Fruit fly (Drosophila melanogaster) whole organism, embryonic: Measurements from ENCODE around the gene CG15209.

Experiments used
- Bgb ChIP-seq: fragments of 200-800 bp; sonication (Bioruptor generic); IDR thresholded peaks from 2 replicates; pipeline ENCODE4 v1.3.6; 2022; ENCODE audit warnings: missing biosample characterization, missing genetic modification characterization; ENCODE audit not compliant: partially characterized antibody
- Blimp-1 ChIP-seq: fragments of 200-800 bp; sonication (Bioruptor generic); optimal IDR thresholded peaks from 3 replicates; lab custom pipeline; 2018; ENCODE audit warnings: missing biosample characterization, missing genetic modification characterization, mild to moderate bottlenecking, moderate library complexity, missing genetic modification reagents
- BtbVII ChIP-seq: fragments of 200-800 bp; sonication (Bioruptor generic); optimal IDR thresholded peaks from 3 replicates; lab custom pipeline; 2017; ENCODE audit warnings: missing biosample characterization, mild to moderate bottlenecking, missing genetic modification characterization
- CG10209 ChIP-seq: fragments of 200-800 bp; sonication (Bioruptor generic); optimal IDR thresholded peaks from 3 replicates; lab custom pipeline; 2017; ENCODE audit warnings: missing biosample characterization, mild to moderate bottlenecking, missing genetic modification characterization, missing genetic modification reagents
- CG1024 ChIP-seq: fragments of 200-800 bp; sonication (Bioruptor generic); IDR thresholded peaks from 2 replicates; pipeline ENCODE4 v1.3.6; 2022; ENCODE audit warnings: missing biosample characterization, missing genetic modification characterization
- CG1233 ChIP-seq: fragments of 200-800 bp; sonication (Bioruptor generic); optimal IDR thresholded peaks from 4 replicates; lab custom pipeline; 2018; ENCODE audit warnings: missing biosample characterization, mild to moderate bottlenecking, missing genetic modification characterization
- CG13296 ChIP-seq: fragments of 200-800 bp; sonication (Bioruptor generic); optimal IDR thresholded peaks from 3 replicates; lab custom pipeline; 2018; ENCODE audit warnings: missing biosample characterization, mild to moderate bottlenecking, missing genetic modification characterization
- CG1647 ChIP-seq: fragments of 200-800 bp; sonication (Bioruptor generic); optimal IDR thresholded peaks from 3 replicates; lab custom pipeline; 2016; ENCODE audit warnings: missing biosample characterization, missing genetic modification characterization
- CG16863 ChIP-seq: fragments of 200-800 bp; sonication (Bioruptor generic); optimal IDR thresholded peaks from 3 replicates; lab custom pipeline; 2016; ENCODE audit warnings: missing biosample characterization, missing genetic modification characterization
- CG17802 ChIP-seq: fragments of 200-800 bp; sonication (Bioruptor generic); optimal IDR thresholded peaks from 2 replicates; lab custom pipeline; 2018; ENCODE audit warnings: missing biosample characterization, mild to moderate bottlenecking, missing genetic modification characterization, moderate library complexity
- CG3847 ChIP-seq: fragments of 200-800 bp; sonication (Bioruptor generic); IDR thresholded peaks from 2 replicates; pipeline ENCODE4 v1.3.6; 2022; ENCODE audit warnings: missing biosample characterization, missing genetic modification characterization
- CG4282 ChIP-seq: fragments of 200-800 bp; sonication (Bioruptor generic); optimal IDR thresholded peaks from 2 replicates; lab custom pipeline; 2016; ENCODE audit warnings: missing biosample characterization, missing genetic modification characterization
- CG4424 ChIP-seq: fragments of 200-800 bp; sonication (Bioruptor generic); optimal IDR thresholded peaks from 3 replicates; lab custom pipeline; 2016; ENCODE audit warnings: missing biosample characterization, missing genetic modification characterization
- CG6175 ChIP-seq: fragments of 200-800 bp; sonication (Bioruptor generic); IDR thresholded peaks from 3 replicates; pipeline ENCODE4 v1.3.6; 2022; ENCODE audit warnings: missing biosample characterization, missing genetic modification characterization
- CG7928 ChIP-seq: fragments of 200-800 bp; sonication (Bioruptor generic); optimal IDR thresholded peaks from 2 replicates; lab custom pipeline; 2017; ENCODE audit warnings: missing biosample characterization, mild to moderate bottlenecking, missing genetic modification characterization
- CG8290 ChIP-seq, 3 experiments: fragments of 200-800 bp; sonication (Bioruptor generic); optimal IDR thresholded peaks; 2 replicates each; lab custom pipeline; 2016 to 2019; ENCODE audit warnings: missing biosample characterization in 3 of 3, missing genetic modification characterization in 3 of 3, mild to moderate bottlenecking in 2 of 3, moderate library complexity in 1 of 3
- CG9437 ChIP-seq: fragments of 200-800 bp; sonication (Bioruptor generic); optimal IDR thresholded peaks from 2 replicates; lab custom pipeline; 2018; ENCODE audit warnings: missing biosample characterization, mild to moderate bottlenecking, missing genetic modification characterization
- CG9817 ChIP-seq: fragments of 200-800 bp; sonication (Bioruptor generic); optimal IDR thresholded peaks from 2 replicates; lab custom pipeline; 2018; ENCODE audit warnings: missing biosample characterization, mild to moderate bottlenecking, missing genetic modification characterization, moderate library complexity
- CG9876 ChIP-seq: fragments of 200-800 bp; sonication (Bioruptor generic); optimal IDR thresholded peaks from 2 replicates; lab custom pipeline; 2016; ENCODE audit warnings: missing biosample characterization, missing genetic modification characterization
- Dfd ChIP-seq, 2 experiments: fragments of >200 bp; optimal IDR thresholded peaks; 2 replicates each; lab custom pipeline; 2017; ENCODE audit warnings: missing biosample characterization in 2 of 2, missing genetic modification characterization in 2 of 2
- Fer1 ChIP-seq: fragments of 200-800 bp; sonication (Bioruptor generic); optimal IDR thresholded peaks from 2 replicates; lab custom pipeline; 2017; ENCODE audit warnings: missing biosample characterization, mild to moderate bottlenecking, missing genetic modification characterization
- H2.0 ChIP-seq: fragments of 200-800 bp; sonication (Bioruptor generic); IDR thresholded peaks from 2 replicates; pipeline ENCODE4 v1.3.6; 2022; ENCODE audit warnings: missing biosample characterization, missing genetic modification characterization
- HLHmδ ChIP-seq: fragments of 200-800 bp; sonication (Bioruptor generic); optimal IDR thresholded peaks from 2 replicates; lab custom pipeline; 2018; ENCODE audit warnings: missing biosample characterization, mild to moderate bottlenecking, missing genetic modification characterization, moderate library complexity
- Hr3 ChIP-seq: fragments of 200-800 bp; sonication (Bioruptor generic); optimal IDR thresholded peaks from 3 replicates; lab custom pipeline; 2016; ENCODE audit warnings: missing biosample characterization, missing genetic modification characterization
- Jarid2 ChIP-seq: fragments of 200-800 bp; sonication (Bioruptor generic); optimal IDR thresholded peaks from 3 replicates; lab custom pipeline; 2017; ENCODE audit warnings: mild to moderate bottlenecking, missing biosample characterization, missing genetic modification reagents, missing genetic modification characterization
- MBD-R2 ChIP-seq: fragments of 200-800 bp; sonication (Bioruptor generic); IDR thresholded peaks from 2 replicates; pipeline ENCODE4 v1.3.6; 2022; ENCODE audit warnings: missing biosample characterization, missing genetic modification characterization
- Ravus ChIP-seq: fragments of 200-800 bp; sonication (Bioruptor generic); IDR thresholded peaks from 2 replicates; pipeline ENCODE4 v1.3.6; 2022; ENCODE audit warnings: missing biosample characterization, missing genetic modification characterization
- Sox100B ChIP-seq: fragments of 200-800 bp; sonication (Bioruptor generic); optimal IDR thresholded peaks from 3 replicates; lab custom pipeline; 2018; ENCODE audit warnings: missing biosample characterization, mild to moderate bottlenecking, missing genetic modification characterization
- Spps ChIP-seq: fragments of 200-800 bp; sonication (Bioruptor generic); optimal IDR thresholded peaks from 2 replicates; lab custom pipeline; 2018; ENCODE audit warnings: missing biosample characterization, mild to moderate bottlenecking, missing genetic modification characterization
- Sry-δ ChIP-seq: fragments of 200-800 bp; sonication (Bioruptor generic); optimal IDR thresholded peaks from 2 replicates; lab custom pipeline; 2016; ENCODE audit warnings: missing biosample characterization, missing genetic modification characterization
- aop ChIP-seq: fragments of 200-800 bp; sonication (Bioruptor generic); IDR thresholded peaks from 2 replicates; pipeline ENCODE4 v1.3.6; 2022; ENCODE audit warnings: missing biosample characterization, missing genetic modification characterization
- bcd ChIP-seq: fragments of 200-800 bp; sonication (Bioruptor generic); optimal IDR thresholded peaks from 2 replicates; lab custom pipeline; 2017; ENCODE audit warnings: missing biosample characterization, mild to moderate bottlenecking, missing genetic modification characterization
- bigmax ChIP-seq: fragments of 200-800 bp; sonication (Bioruptor generic); optimal IDR thresholded peaks from 2 replicates; lab custom pipeline; 2018; ENCODE audit warnings: missing biosample characterization, mild to moderate bottlenecking, missing genetic modification characterization
- dmrt11E ChIP-seq: fragments of 200-800 bp; sonication (Bioruptor generic); optimal IDR thresholded peaks from 3 replicates; lab custom pipeline; 2018; ENCODE audit warnings: missing biosample characterization, mild to moderate bottlenecking, missing genetic modification characterization, moderate library complexity
- dmrt99B ChIP-seq: fragments of 200-800 bp; sonication (Bioruptor generic); optimal IDR thresholded peaks from 2 replicates; lab custom pipeline; 2018; ENCODE audit warnings: missing biosample characterization, mild to moderate bottlenecking, missing genetic modification characterization, moderate library complexity
- ems ChIP-seq: fragments of 200-800 bp; sonication (Bioruptor generic); optimal IDR thresholded peaks from 3 replicates; lab custom pipeline; 2016; ENCODE audit warnings: missing biosample characterization, missing genetic modification characterization
- eve ChIP-seq, 2 experiments: fragments of >200 bp; optimal IDR thresholded peaks; 2 replicates each; lab custom pipeline; 2017; ENCODE audit warnings: missing biosample characterization in 2 of 2, missing genetic modification characterization in 2 of 2
- fd3F ChIP-seq: fragments of 200-800 bp; sonication (Bioruptor generic); optimal IDR thresholded peaks from 2 replicates; lab custom pipeline; 2018; ENCODE audit warnings: missing biosample characterization, mild to moderate bottlenecking, missing genetic modification characterization, moderate library complexity
- fd96Cb ChIP-seq: fragments of 200-800 bp; sonication (Bioruptor generic); optimal IDR thresholded peaks from 2 replicates; lab custom pipeline; 2018; ENCODE audit warnings: missing biosample characterization, mild to moderate bottlenecking, missing genetic modification characterization, moderate library complexity
- hb ChIP-seq: fragments of 200-800 bp; sonication (Bioruptor generic); IDR thresholded peaks from 3 replicates; pipeline ENCODE4 v1.3.6; 2022; ENCODE audit warnings: missing biosample characterization, missing genetic modification characterization; ENCODE audit not compliant: partially characterized antibody
- ind ChIP-seq: fragments of 200-800 bp; sonication (Bioruptor generic); optimal IDR thresholded peaks from 3 replicates; lab custom pipeline; 2016; ENCODE audit warnings: missing biosample characterization, missing genetic modification characterization
- lbe ChIP-seq: fragments of 200-800 bp; sonication (Bioruptor generic); optimal IDR thresholded peaks from 2 replicates; lab custom pipeline; 2016; ENCODE audit warnings: missing biosample characterization, mild to moderate bottlenecking, missing genetic modification characterization
- lov ChIP-seq, 2 experiments: fragments of 200-800 bp in 1 of 2; fragments of >200 bp in 1 of 2; sonication (Bioruptor generic) in 1 of 2; IDR thresholded peaks in 1 of 2; optimal IDR thresholded peaks in 1 of 2; 2 replicates in 1 of 2; 3 replicates in 1 of 2; pipeline versions ENCODE4 v1.3.6 to Lab custom; 2017 to 2022; ENCODE audit warnings: missing biosample characterization in 1 of 2, missing genetic modification characterization in 1 of 2
- nerfin-1 ChIP-seq: fragments of 200-800 bp; sonication (Bioruptor generic); optimal IDR thresholded peaks from 3 replicates; lab custom pipeline; 2019; ENCODE audit warnings: missing biosample characterization, mild to moderate bottlenecking, missing genetic modification characterization, moderate library complexity
- oc ChIP-seq: fragments of 200-800 bp; sonication (Bioruptor generic); optimal IDR thresholded peaks from 2 replicates; lab custom pipeline; 2018; ENCODE audit warnings: missing biosample characterization, mild to moderate bottlenecking, missing genetic modification characterization, moderate library complexity
- rib ChIP-seq: fragments of 200-800 bp; sonication (Bioruptor generic); IDR thresholded peaks from 2 replicates; pipeline ENCODE4 v1.3.6; 2022; ENCODE audit warnings: missing biosample characterization, missing genetic modification characterization
- sd ChIP-seq: fragments of 200-800 bp; sonication (Bioruptor generic); optimal IDR thresholded peaks from 3 replicates; lab custom pipeline; 2018; ENCODE audit warnings: missing biosample characterization, mild to moderate bottlenecking, missing genetic modification characterization, moderate library complexity
- seq ChIP-seq: fragments of 200-800 bp; sonication (Bioruptor generic); IDR thresholded peaks from 2 replicates; pipeline ENCODE4 v1.3.6; 2022; ENCODE audit warnings: missing biosample characterization, missing genetic modification characterization
- sim ChIP-seq: fragments of 200-800 bp; sonication (Bioruptor generic); IDR thresholded peaks from 2 replicates; pipeline ENCODE4 v1.3.6; 2022; ENCODE audit warnings: missing biosample characterization, missing genetic modification characterization
- tna ChIP-seq: fragments of 200-800 bp; sonication (Bioruptor generic); IDR thresholded peaks from 2 replicates; pipeline ENCODE4 v1.3.6; 2022; ENCODE audit warnings: missing biosample characterization, missing genetic modification characterization; ENCODE audit not compliant: partially characterized antibody
- trem ChIP-seq: fragments of 200-800 bp; optimal IDR thresholded peaks from 3 replicates; lab custom pipeline; 2019; ENCODE audit warnings: missing biosample characterization, mild to moderate bottlenecking, missing genetic modification characterization, moderate library complexity

Gene CG15209

dm6 chrX:10882786-10883185 is 40.8 kb downstream of the CG15209 start (continued):
- peak; percentile 2 for TF ChIP-seq CG10209 (GFP tag; lab: Kevin White, UChicago)
- no peak for TF ChIP-seq CG9437
- no peak for TF ChIP-seq lbe
- TF ChIP-seq CG16863 = no peak
- TF ChIP-seq CG4282 (GFP tag; lab: Kevin White, UChicago) = no peak
- TF ChIP-seq rib = no peak
- no peak for TF ChIP-seq MBD-R2 (GFP tag; lab: Robert Waterston, UW)
- TF ChIP-seq dmrt11E = peak; percentile 16
- no peak for TF ChIP-seq CG17802 (tag; lab: Kevin White, UChicago)
- TF ChIP-seq Spps (tag; lab: Kevin White, UChicago) = no peak
- TF ChIP-seq CG6175 (GFP tag; lab: Robert Waterston, UW) = no peak
- TF ChIP-seq CG8290 (GFP tag; optimal IDR thresholded peaks at IDR 0.05; lab: Kevin White, UChicago) = no peak
- TF ChIP-seq CG8290 (tag; optimal IDR thresholded peaks at IDR 0.05; lab: Kevin White, UChicago) = no peak
- TF ChIP-seq ind (GFP tag; lab: Kevin White, UChicago) = peak; percentile 5
- TF ChIP-seq dmrt99B = peak; percentile 6
- no peak for TF ChIP-seq CG1647 (GFP tag; lab: Kevin White, UChicago)
- TF ChIP-seq Hr3 (GFP tag; lab: Kevin White, UChicago) = no peak
- TF ChIP-seq fd96Cb (tag; lab: Kevin White, UChicago) = peak; percentile 8
- TF ChIP-seq ems (GFP tag; lab: Kevin White, UChicago) = no peak
- peak; percentile 25 for TF ChIP-seq Blimp-1 (GFP tag; lab: Kevin White, UChicago)
- no peak for TF ChIP-seq hb (GFP tag; lab: Robert Waterston, UW)
- TF ChIP-seq CG9817 (tag; lab: Kevin White, UChicago) = no peak
- no peak for TF ChIP-seq bigmax
- TF ChIP-seq Fer1 = no peak
- no peak for TF ChIP-seq Ravus (GFP tag; lab: Robert Waterston, UW)
- TF ChIP-seq CG4424 (GFP tag; lab: Kevin White, UChicago) = no peak
- TF ChIP-seq BtbVII (GFP tag; lab: Kevin White, UChicago) = no peak
- TF ChIP-seq Dfd (GFP tag; optimal IDR thresholded peaks at IDR 0.05; lab: Kevin White, UChicago) = no peak
- no peak for TF ChIP-seq H2.0
- no peak for TF ChIP-seq HLHmδ (GFP tag; lab: Kevin White, UChicago)
- no peak for TF ChIP-seq Jarid2 (GFP tag; lab: Kevin White, UChicago)
- TF ChIP-seq fd3F (GFP tag; lab: Kevin White, UChicago) = no peak
- no peak for TF ChIP-seq tna (GFP tag; lab: Robert Waterston, UW)
- TF ChIP-seq oc (tag; lab: Kevin White, UChicago) = no peak
- TF ChIP-seq sd (tag; lab: Kevin White, UChicago) = no peak
- no peak for TF ChIP-seq CG7928 (GFP tag; lab: Kevin White, UChicago)
- TF ChIP-seq Sox100B (GFP tag; lab: Kevin White, UChicago) = no peak
- no peak for TF ChIP-seq CG1024
- TF ChIP-seq seq (GFP tag; lab: Robert Waterston, UW) = no peak
- TF ChIP-seq CG3847 (GFP tag; lab: Robert Waterston, UW) = no peak
- TF ChIP-seq Bgb (GFP tag; lab: Robert Waterston, UW) = no peak
- TF ChIP-seq Sry-δ = no peak
- TF ChIP-seq eve (GFP tag; optimal IDR thresholded peaks at IDR 0.05; lab: Kevin White, UChicago) = no peak
- TF ChIP-seq CG9876 (GFP tag; lab: Kevin White, UChicago) = no peak
- TF ChIP-seq trem = no peak
- TF ChIP-seq aop = no peak
- TF ChIP-seq nerfin-1 = no peak
- no peak for TF ChIP-seq bcd (GFP tag; lab: Kevin White, UChicago)
- no peak for TF ChIP-seq CG13296
- TF ChIP-seq CG1233 (GFP tag; lab: Kevin White, UChicago) = no peak
- no peak for TF ChIP-seq sim (GFP tag; lab: Robert Waterston, UW)
- TF ChIP-seq lov (optimal IDR thresholded peaks at IDR 0.05; lab: Kevin White, UChicago) = no peak
- no peak for TF ChIP-seq lov (GFP tag; IDR thresholded peaks at IDR 0.05; lab: Robert Waterston, UW)
